ENCODE assay signal across 7 worm cellular contexts in genomic region chrIII:13697822-13698221, ce11.
TF ChIP-seq lines count a peak whose summit lies in the region.

No protein-coding gene starts in this region.

TF ChIP-seq in whole organism, L1 larva, 84 proteins besides CTCF, POLR2A, EP300 and RAD21 (continues in another document):
- TF ChIP-seq pag-3 (tag; optimal IDR thresholded peaks at IDR 0.05; lab: Kevin White, UChicago; ENCODE audit: borderline replicate concordance, insufficient read depth), result no peak
- no peak for TF ChIP-seq pax-3 (tag; optimal IDR thresholded peaks at IDR 0.05; lab: Kevin White, UChicago)
- no peak for TF ChIP-seq elt-3 (tag; optimal IDR thresholded peaks at IDR 0.05; lab: Kevin White, UChicago)
- no peak for TF ChIP-seq nhr-90 (tag; optimal IDR thresholded peaks at IDR 0.05; lab: Kevin White, UChicago; ENCODE audit: poor library complexity)
- TF ChIP-seq swsn-7 (tag; optimal IDR thresholded peaks at IDR 0.05; lab: Kevin White, UChicago), result peak; percentile 34
- TF ChIP-seq fos-1 (tag; optimal IDR thresholded peaks at IDR 0.05; lab: Kevin White, UChicago), result no peak
- TF ChIP-seq nhr-47 (tag; optimal IDR thresholded peaks at IDR 0.05; lab: Kevin White, UChicago), result peak; percentile 35
- TF ChIP-seq lin-14 (GFP tag; optimal IDR thresholded peaks at IDR 0.05; lab: Kevin White, UChicago), result peak; percentile 82
- peak; percentile 29 for TF ChIP-seq tbx-2 (tag; optimal IDR thresholded peaks at IDR 0.05; lab: Kevin White, UChicago)
- peak; percentile 9 for TF ChIP-seq dsc-1 (tag; optimal IDR thresholded peaks at IDR 0.05; lab: Kevin White, UChicago)
- TF ChIP-seq F16B12.6 (tag; optimal IDR thresholded peaks at IDR 0.05; lab: Kevin White, UChicago), result no peak
- no peak for TF ChIP-seq nhr-19 (GFP tag; conservative IDR thresholded peaks at IDR 0.05; lab: Robert Waterston, UW)

TF ChIP-seq in whole organism, L2 larva, 48 proteins besides CTCF, POLR2A, EP300 and RAD21:
- TF ChIP-seq unc-55 (GFP tag; optimal IDR thresholded peaks at IDR 0.05; lab: Kevin White, UChicago) (peak; percentile 35), F13H6.1 (tag; optimal IDR thresholded peaks at IDR 0.05; lab: Kevin White, UChicago) (peak; percentile 74), lin-39 (tag; optimal IDR thresholded peaks at IDR 0.05; lab: Kevin White, UChicago) (no peak), dmd-4 (tag; optimal IDR thresholded peaks at IDR 0.05; lab: Kevin White, UChicago) (no peak), C34F6.9 (tag; optimal IDR thresholded peaks at IDR 0.05; lab: Kevin White, UChicago) (peak; percentile 13), mdl-1 (tag; optimal IDR thresholded peaks at IDR 0.05; lab: Kevin White, UChicago) (peak in 1 of 2 experiments; percentile 30)

TF ChIP-seq in whole organism, L3 larva, 47 proteins besides CTCF, POLR2A, EP300 and RAD21:
- TF ChIP-seq ceh-9 (tag; optimal IDR thresholded peaks at IDR 0.05; lab: Kevin White, UChicago) (no peak), hmg-11 (tag; optimal IDR thresholded peaks at IDR 0.05; lab: Kevin White, UChicago) (peak; percentile 60), daf-12 (tag; optimal IDR thresholded peaks at IDR 0.05; lab: Kevin White, UChicago) (no peak), aly-2 (tag; optimal IDR thresholded peaks at IDR 0.05; lab: Kevin White, UChicago) (no peak), nhr-25 (tag; optimal IDR thresholded peaks at IDR 0.05; lab: Kevin White, UChicago) (no peak), pha-4 (tag; optimal IDR thresholded peaks at IDR 0.05; lab: Kevin White, UChicago) (no peak), lin-15B (tag; optimal IDR thresholded peaks at IDR 0.05; lab: Kevin White, UChicago) (peak; percentile 22), elt-3 (tag; optimal IDR thresholded peaks at IDR 0.05; lab: Kevin White, UChicago) (no peak), egl-27 (tag; optimal IDR thresholded peaks at IDR 0.05; lab: Kevin White, UChicago) (no peak), fkh-10 (GFP tag; optimal IDR thresholded peaks at IDR 0.05; lab: Kevin White, UChicago) (peak; percentile 0), zag-1 (tag; optimal IDR thresholded peaks at IDR 0.05; lab: Kevin White, UChicago) (no peak), lin-39 (tag; optimal IDR thresholded peaks at IDR 0.05; lab: Kevin White, UChicago) (peak; percentile 51), fos-1 (tag; optimal IDR thresholded peaks at IDR 0.05; lab: Kevin White, UChicago) (no peak), nfya-1 (tag; optimal IDR thresholded peaks at IDR 0.05; lab: Kevin White, UChicago; ENCODE audit: insufficient read depth) (peak; percentile 67)

TF ChIP-seq in whole organism, L4 larva, 104 proteins besides CTCF, POLR2A, EP300 and RAD21 (continues in another document):
- TF ChIP-seq pqm-1 (tag; optimal IDR thresholded peaks at IDR 0.05; lab: Kevin White, UChicago) (no peak), daf-16 (GFP tag; optimal IDR thresholded peaks at IDR 0.05; lab: Kevin White, UChicago) (peak in 1 of 2 experiments; percentile 2), daf-16 (tag; optimal IDR thresholded peaks at IDR 0.05; lab: Kevin White, UChicago) (no peak), hmg-1.1 (GFP tag; IDR thresholded peaks at IDR 0.05; lab: Robert Waterston, UW) (peak; percentile 60), madf-5 (GFP tag; IDR thresholded peaks at IDR 0.05; lab: Robert Waterston, UW) (no peak), mep-1 (tag; optimal IDR thresholded peaks at IDR 0.05; lab: Kevin White, UChicago) (peak; percentile 43), daf-12 (tag; optimal IDR thresholded peaks at IDR 0.05; lab: Kevin White, UChicago) (no peak), egl-27 (tag; optimal IDR thresholded peaks at IDR 0.05; lab: Kevin White, UChicago) (no peak), egl-43 (GFP tag; IDR thresholded peaks at IDR 0.05; lab: Robert Waterston, UW) (peak; percentile 40; the same call in 1 of the 2 replicates), F37D6.2 (tag; optimal IDR thresholded peaks at IDR 0.05; lab: Kevin White, UChicago) (no peak), mes-2 (tag; optimal IDR thresholded peaks at IDR 0.05; lab: Kevin White, UChicago; ENCODE audit: poor library complexity, severe bottlenecking) (no peak), tra-1 (GFP tag; IDR thresholded peaks at IDR 0.05; lab: Robert Waterston, UW) (no peak), rbr-2 (tag; optimal IDR thresholded peaks at IDR 0.05; lab: Kevin White, UChicago) (peak; percentile 5), saeg-2 (GFP tag; IDR thresholded peaks at IDR 0.05; lab: Robert Waterston, UW) (no peak), hlh-30 (tag; optimal IDR thresholded peaks at IDR 0.05; lab: Kevin White, UChicago; ENCODE audit: insufficient read depth) (peak; percentile 41), lin-29 (GFP tag; IDR thresholded peaks at IDR 0.05; lab: Robert Waterston, UW) (no peak)

TF ChIP-seq in whole organism, late embryonic, 69 proteins besides CTCF, POLR2A, EP300 and RAD21 (continues in another document):
- TF ChIP-seq lim-6 (tag; optimal IDR thresholded peaks at IDR 0.05; lab: Kevin White, UChicago) (no peak), C08G9.2 (tag; optimal IDR thresholded peaks at IDR 0.05; lab: Kevin White, UChicago) (peak; percentile 7), Y22D7AL.16 (tag; optimal IDR thresholded peaks at IDR 0.05; lab: Kevin White, UChicago) (no peak), ceh-31 (tag; optimal IDR thresholded peaks at IDR 0.05; lab: Kevin White, UChicago) (peak; percentile 10), K02D7.2 (tag; optimal IDR thresholded peaks at IDR 0.05; lab: Kevin White, UChicago) (no peak), ceh-22 (tag; optimal IDR thresholded peaks at IDR 0.05; lab: Kevin White, UChicago) (no peak), unc-42 (tag; optimal IDR thresholded peaks at IDR 0.05; lab: Kevin White, UChicago) (peak; percentile 3), hlh-8 (tag; optimal IDR thresholded peaks at IDR 0.05; lab: Kevin White, UChicago) (no peak), rnt-1 (tag; optimal IDR thresholded peaks at IDR 0.05; lab: Kevin White, UChicago) (no peak), fkh-10 (GFP tag; optimal IDR thresholded peaks at IDR 0.05; lab: Kevin White, UChicago) (no peak), eyg-1 (tag; optimal IDR thresholded peaks at IDR 0.05; lab: Kevin White, UChicago) (no peak), unc-55 (GFP tag; optimal IDR thresholded peaks at IDR 0.05; lab: Kevin White, UChicago) (no peak), ceh-2 (tag; optimal IDR thresholded peaks at IDR 0.05; lab: Kevin White, UChicago) (peak; percentile 25), pros-1 (tag; optimal IDR thresholded peaks at IDR 0.05; lab: Kevin White, UChicago) (no peak), sdc-2 (tag; optimal IDR thresholded peaks at IDR 0.05; lab: Kevin White, UChicago) (no peak), nfya-1 (tag; optimal IDR thresholded peaks at IDR 0.05; lab: Kevin White, UChicago) (peak; percentile 31), tbx-2 (tag; optimal IDR thresholded peaks at IDR 0.05; lab: Kevin White, UChicago) (peak; percentile 7)

TF ChIP-seq in whole organism, mixed stage, embryonic, 35 proteins besides CTCF, POLR2A, EP300 and RAD21:
- TF ChIP-seq drap-1 (GFP tag; optimal IDR thresholded peaks at IDR 0.05; lab: Kevin White, UChicago) (no peak), M03D4.4 (tag; optimal IDR thresholded peaks at IDR 0.05; lab: Kevin White, UChicago) (no peak), ces-1 (GFP tag; optimal IDR thresholded peaks at IDR 0.05; lab: Kevin White, UChicago) (peak; percentile 31), ham-2 (GFP tag; optimal IDR thresholded peaks at IDR 0.05; lab: Kevin White, UChicago) (no peak), mls-2 (tag; optimal IDR thresholded peaks at IDR 0.05; lab: Kevin White, UChicago) (peak; percentile 14), hlh-1 (tag; optimal IDR thresholded peaks at IDR 0.05; lab: Kevin White, UChicago) (peak; percentile 46), unc-120 (tag; optimal IDR thresholded peaks at IDR 0.05; lab: Kevin White, UChicago; ENCODE audit: poor library complexity, severe bottlenecking) (no peak), unc-62 (GFP tag; optimal IDR thresholded peaks at IDR 0.05; lab: Kevin White, UChicago) (no peak), elt-1 (tag; optimal IDR thresholded peaks at IDR 0.05; lab: Kevin White, UChicago; ENCODE audit: borderline replicate concordance, insufficient read depth) (no peak), ceh-83 (GFP tag; optimal IDR thresholded peaks at IDR 0.05; lab: Kevin White, UChicago) (no peak), lin-32 (GFP tag; optimal IDR thresholded peaks at IDR 0.05; lab: Kevin White, UChicago) (no peak), cnd-1 (tag; optimal IDR thresholded peaks at IDR 0.05; lab: Kevin White, UChicago) (no peak), mep-1 (tag; optimal IDR thresholded peaks at IDR 0.05; lab: Kevin White, UChicago) (no peak), ztf-11 (tag; optimal IDR thresholded peaks at IDR 0.05; lab: Kevin White, UChicago) (no peak), snpc-4 (tag; optimal IDR thresholded peaks at IDR 0.05; lab: Kevin White, UChicago) (no peak), nhr-76 (tag; optimal IDR thresholded peaks at IDR 0.05; lab: Kevin White, UChicago) (no peak), lin-13 (tag; optimal IDR thresholded peaks at IDR 0.05; lab: Kevin White, UChicago) (no peak), nhr-28 (tag; optimal IDR thresholded peaks at IDR 0.05; lab: Kevin White, UChicago) (no peak)

TF ChIP-seq in whole organism, young adult, 124 proteins besides CTCF, POLR2A, EP300 and RAD21 (continues in another document):
- TF ChIP-seq ztf-18 (tag; optimal IDR thresholded peaks at IDR 0.05; lab: Kevin White, UChicago), result no peak
- TF ChIP-seq egl-44 (GFP tag; IDR thresholded peaks at IDR 0.05; lab: Robert Waterston, UW), result 0 out of 2 replicates have a peak, but pooled peaks have one; percentile 22
- no peak for TF ChIP-seq nhr-90 (tag; optimal IDR thresholded peaks at IDR 0.05; lab: Kevin White, UChicago)
- TF ChIP-seq F10E7.11 (tag; optimal IDR thresholded peaks at IDR 0.05; lab: Kevin White, UChicago), result no peak
- no peak for TF ChIP-seq madf-6 (GFP tag; IDR thresholded peaks at IDR 0.05; lab: Robert Waterston, UW)
- TF ChIP-seq Y79H2A.3 (GFP tag; conservative IDR thresholded peaks at IDR 0.05; lab: Robert Waterston, UW), result no peak
- peak; percentile 87 for TF ChIP-seq zfh-2 (GFP tag; conservative IDR thresholded peaks at IDR 0.05; lab: Robert Waterston, UW)
- TF ChIP-seq fkh-3 (tag; optimal IDR thresholded peaks at IDR 0.05; lab: Kevin White, UChicago), result no peak
- TF ChIP-seq Y56A3A.18 (GFP tag; IDR thresholded peaks at IDR 0.05; lab: Robert Waterston, UW), result no peak
- TF ChIP-seq mcd-1 (GFP tag; IDR thresholded peaks at IDR 0.05; lab: Robert Waterston, UW), result no peak
- TF ChIP-seq nfya-2 (GFP tag; IDR thresholded peaks at IDR 0.05; lab: Robert Waterston, UW), result no peak
- no peak for TF ChIP-seq ztf-26 (tag; optimal IDR thresholded peaks at IDR 0.05; lab: Kevin White, UChicago)
- TF ChIP-seq snpc-3.4 (tag; optimal IDR thresholded peaks at IDR 0.05; lab: Kevin White, UChicago), result no peak
- TF ChIP-seq let-607 (tag; optimal IDR thresholded peaks at IDR 0.05; lab: Kevin White, UChicago), result no peak
- TF ChIP-seq attf-5 (GFP tag; optimal IDR thresholded peaks at IDR 0.05; lab: Kevin White, UChicago), result no peak
- no peak for TF ChIP-seq F49E8.2 (tag; optimal IDR thresholded peaks at IDR 0.05; lab: Kevin White, UChicago; ENCODE audit: insufficient read depth)
- no peak for TF ChIP-seq cebp-1 (GFP tag; IDR thresholded peaks at IDR 0.05; lab: Robert Waterston, UW)
- peak; percentile 5 for TF ChIP-seq cebp-1 (tag; optimal IDR thresholded peaks at IDR 0.05; lab: Kevin White, UChicago)
- TF ChIP-seq snpc-1.3 (tag; optimal IDR thresholded peaks at IDR 0.05; lab: Kevin White, UChicago; ENCODE audit: insufficient read depth), result no peak
- no peak for TF ChIP-seq lsy-27 (tag; optimal IDR thresholded peaks at IDR 0.05; lab: Kevin White, UChicago; ENCODE audit: borderline replicate concordance, insufficient read depth)
